Worm (Caenorhabditis elegans): ENCODE data around the gene nhr-202.
A peak's percentile ranks its signal among the peaks of the same experiment; 100 is the strongest.

The nhr-202 gene

DNA sequence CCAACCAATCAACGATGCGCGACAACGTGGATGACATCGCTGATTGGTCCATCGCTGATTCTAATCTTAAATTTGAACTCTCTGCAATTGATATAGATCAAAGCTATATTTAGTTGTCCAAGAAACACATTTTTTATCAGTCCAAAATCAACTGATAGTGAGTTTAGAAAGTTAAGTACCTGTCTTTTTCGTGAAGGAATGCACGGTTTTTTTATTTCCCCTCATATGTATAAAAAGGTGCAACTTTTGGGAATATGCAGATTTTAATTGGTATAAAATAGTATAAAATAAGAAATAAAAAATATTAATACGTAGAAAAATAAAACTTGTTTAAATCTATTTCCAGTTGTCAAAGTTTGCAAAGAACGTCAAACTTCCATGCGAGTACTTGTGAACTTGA lies 44.0 kb upstream of the nhr-202 start, which contains the start of gene Y39D8A.1:
Y39D8A.1 (plus strand) TSS at position 301 of the 400 bp plus-strand sequence.
- TF ChIP-seq nhr-85 (tag) (no peak), efl-1 (optimal IDR thresholded peaks at IDR 0.05) (no peak), efl-1 (GFP tag; optimal IDR thresholded peaks at IDR 0.05 in 1 of 2) (peak in 1 of 2 experiments; percentile 32)

DNA sequence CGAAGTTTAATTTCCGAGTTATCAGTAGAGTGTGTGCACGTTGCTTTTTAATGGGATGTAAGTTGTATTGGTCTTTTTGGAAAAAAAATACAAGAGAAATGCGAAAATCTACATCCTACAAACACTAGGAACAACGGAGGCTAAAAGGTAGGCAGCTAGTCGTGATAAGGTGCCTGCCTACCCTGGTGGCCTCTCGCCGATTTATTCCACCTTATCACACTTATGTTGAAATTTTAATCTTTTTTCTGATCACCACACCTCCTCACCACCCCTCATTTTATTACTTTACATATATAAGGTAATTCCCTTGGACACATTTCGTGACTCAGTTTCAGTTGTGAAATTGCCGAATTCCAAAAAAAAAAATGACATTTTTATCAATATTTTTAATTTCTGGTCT lies 40.3 kb upstream of the nhr-202 start, which contains the start of gene dod-20:
dod-20 (plus strand) TSS at position 301 of the 400 bp plus-strand sequence.
- no peak for TF ChIP-seq ceh-88 (GFP tag; IDR thresholded peaks at IDR 0.05)
- TF ChIP-seq aly-2 (tag; optimal IDR thresholded peaks at IDR 0.05) = no peak
- no peak for TF ChIP-seq alr-1 (tag; optimal IDR thresholded peaks at IDR 0.05; ENCODE audit: borderline replicate concordance)
- TF ChIP-seq nhr-76 (tag; optimal IDR thresholded peaks at IDR 0.05) = no peak

DNA sequence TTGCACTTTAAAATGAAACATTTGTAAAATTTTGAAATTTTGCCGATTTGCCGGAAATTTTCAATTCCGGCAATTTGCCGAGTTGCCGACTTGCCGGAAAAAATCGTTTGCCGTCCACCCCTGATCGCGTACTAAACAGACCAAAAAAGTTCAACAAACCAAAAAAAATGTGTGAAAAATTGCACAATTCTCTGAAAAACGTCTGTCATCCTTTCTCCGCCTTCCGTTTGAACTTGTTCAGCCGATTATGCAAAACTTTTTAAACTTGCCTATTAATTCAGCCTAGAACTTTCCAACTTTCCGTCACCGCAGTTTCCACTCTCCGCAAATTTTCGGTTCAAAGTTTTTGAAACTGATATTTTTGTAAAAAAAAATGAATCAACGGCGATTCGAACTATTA lies 38.2 kb upstream of the nhr-202 start, which contains the start of gene B0554.5:
B0554.5 (plus strand) TSS at position 301 of the 400 bp plus-strand sequence.
- TF ChIP-seq snu-23 (GFP tag; optimal IDR thresholded peaks at IDR 0.05) (no peak), nhr-11 (tag; optimal IDR thresholded peaks at IDR 0.05) (no peak), lin-39 (tag; optimal IDR thresholded peaks at IDR 0.05) (no peak), unc-30 (tag; optimal IDR thresholded peaks at IDR 0.05) (no peak), ceh-63 (GFP tag; optimal IDR thresholded peaks at IDR 0.05) (no peak), nhr-20 (tag; optimal IDR thresholded peaks at IDR 0.05) (no peak), ceh-88 (GFP tag; IDR thresholded peaks at IDR 0.05) (no peak), ceh-8 (GFP tag; optimal IDR thresholded peaks at IDR 0.05) (no peak), pqm-1 (tag; optimal IDR thresholded peaks at IDR 0.05) (no peak), C16A3.4 (tag; optimal IDR thresholded peaks at IDR 0.05) (no peak), swsn-7 (tag; optimal IDR thresholded peaks at IDR 0.05) (no peak)

DNA sequence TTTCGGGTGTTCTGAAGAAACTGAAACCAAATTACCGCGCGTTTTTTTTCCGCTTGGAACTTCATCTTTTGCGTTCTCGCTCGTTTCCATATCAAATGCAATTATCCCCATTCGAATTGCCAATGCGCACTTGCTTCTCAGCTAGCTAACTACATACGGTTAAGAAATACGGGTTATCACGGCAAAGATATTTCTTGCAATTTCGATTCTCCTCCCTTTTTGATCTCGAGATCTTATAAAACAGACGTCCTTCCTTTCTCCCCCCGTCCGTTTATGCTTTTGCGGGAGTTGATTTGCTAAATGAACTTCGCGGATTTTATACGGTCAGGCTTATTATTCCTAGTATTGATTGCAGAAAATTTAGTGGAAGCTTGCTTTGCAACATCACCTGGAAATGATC lies 33.5 kb upstream of the nhr-202 start, which contains the start of gene B0554.4:
B0554.4 (plus strand) TSS at position 301 of the 400 bp plus-strand sequence.
- TF ChIP-seq egl-13 (tag; optimal IDR thresholded peaks at IDR 0.05) (no peak), ztf-4 (tag; optimal IDR thresholded peaks at IDR 0.05) (no peak), dsc-1 (tag; optimal IDR thresholded peaks at IDR 0.05) (no peak), nhr-237 (tag; optimal IDR thresholded peaks at IDR 0.05) (no peak), mdl-1 (tag; optimal IDR thresholded peaks at IDR 0.05) (no peak), unc-86 (tag; optimal IDR thresholded peaks at IDR 0.05) (no peak), xbp-1 (tag; optimal IDR thresholded peaks at IDR 0.05) (no peak), hlh-17 (GFP tag; optimal IDR thresholded peaks at IDR 0.05; ENCODE audit: borderline replicate concordance) (no peak), lin-14 (GFP tag; optimal IDR thresholded peaks at IDR 0.05) (no peak), ets-5 (GFP tag; IDR thresholded peaks at IDR 0.05) (no peak), hlh-4 (tag; optimal IDR thresholded peaks at IDR 0.05) (no peak), sup-37 (GFP tag; optimal IDR thresholded peaks at IDR 0.05) (no peak)

DNA sequence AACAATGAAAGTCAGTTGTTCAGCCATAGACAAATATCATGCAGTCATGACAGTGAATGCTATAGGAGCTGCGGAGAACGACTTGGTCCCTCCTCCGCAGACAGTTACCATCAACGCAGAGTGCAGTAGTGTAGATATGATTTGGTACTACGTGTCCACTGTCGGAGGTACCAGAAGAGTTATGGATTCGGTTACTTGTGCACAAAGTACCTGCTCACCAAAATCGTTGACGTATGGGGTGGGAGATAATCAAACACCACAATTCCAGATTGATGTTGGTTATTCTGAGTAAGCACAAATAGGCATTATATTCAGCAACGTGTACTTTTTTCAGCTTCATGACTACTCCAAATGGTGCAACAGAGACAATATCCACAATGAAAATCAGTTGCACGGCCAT lies 29.4 kb upstream of the nhr-202 start:
- TF ChIP-seq elt-2 (tag; optimal IDR thresholded peaks at IDR 0.05) (no peak), aha-1 (tag; optimal IDR thresholded peaks at IDR 0.05) (no peak), ceh-63 (GFP tag; optimal IDR thresholded peaks at IDR 0.05) (no peak), sox-4 (tag; optimal IDR thresholded peaks at IDR 0.05) (no peak), dpl-1 (GFP tag; optimal IDR thresholded peaks at IDR 0.05) (no peak), sptf-1 (tag; optimal IDR thresholded peaks at IDR 0.05) (no peak), nhr-85 (tag) (no peak), zag-1 (tag; optimal IDR thresholded peaks at IDR 0.05) (no peak), hpl-2 (GFP tag; optimal IDR thresholded peaks at IDR 0.05) (no peak), nhr-237 (tag; optimal IDR thresholded peaks at IDR 0.05) (no peak), ztf-11 (tag; optimal IDR thresholded peaks at IDR 0.05) (no peak), ceh-82 (tag; optimal IDR thresholded peaks at IDR 0.05) (no peak), grh-1 (GFP tag; IDR thresholded peaks at IDR 0.05) (no peak), lin-13 (GFP tag; optimal IDR thresholded peaks at IDR 0.05) (no peak), lin-14 (GFP tag; optimal IDR thresholded peaks at IDR 0.05) (no peak), F16B12.6 (tag; optimal IDR thresholded peaks at IDR 0.05) (no peak), nhr-47 (tag; optimal IDR thresholded peaks at IDR 0.05) (no peak), efl-1 (optimal IDR thresholded peaks at IDR 0.05) (no peak), efl-1 (GFP tag; optimal IDR thresholded peaks at IDR 0.05 in 1 of 2) (no peak)
